Fruit fly (Drosophila melanogaster) whole organism, embryonic: ENCODE data around the gene CG7386.
"Not testable (repeated sequence)": the region's sequence is repeated elsewhere in the genome, so short reads cannot be mapped to it uniquely, and the experiment has no call there.

Experiments
- CG12071 ChIP-seq: fragments of 200-800 bp; sonication (Bioruptor generic); optimal IDR thresholded peaks from 3 replicates; lab custom pipeline; 2018; ENCODE audit warnings: missing biosample characterization, mild to moderate bottlenecking, missing genetic modification characterization
- CG14667 ChIP-seq: fragments of 200-800 bp; sonication (Bioruptor generic); IDR thresholded peaks from 2 replicates; pipeline ENCODE4 v1.3.6; 2022; ENCODE audit warnings: missing biosample characterization, missing genetic modification characterization
- Dfd ChIP-seq, 2 experiments: fragments of >200 bp; optimal IDR thresholded peaks; 2 replicates each; lab custom pipeline; 2017; ENCODE audit warnings: missing biosample characterization in 2 of 2, missing genetic modification characterization in 2 of 2
- Hmx ChIP-seq: fragments of 200-800 bp; sonication (Bioruptor generic); optimal IDR thresholded peaks from 2 replicates; lab custom pipeline; 2016; ENCODE audit warnings: missing biosample characterization, missing genetic modification characterization
- dmrt99B ChIP-seq: fragments of 200-800 bp; sonication (Bioruptor generic); optimal IDR thresholded peaks from 2 replicates; lab custom pipeline; 2018; ENCODE audit warnings: missing biosample characterization, mild to moderate bottlenecking, missing genetic modification characterization, moderate library complexity
- gt ChIP-seq: fragments of 200-800 bp; sonication (Bioruptor generic); IDR thresholded peaks from 2 replicates; pipeline ENCODE4 v1.3.6; 2022; ENCODE audit warnings: missing biosample characterization, missing genetic modification characterization
- h ChIP-seq: fragments of >200 bp; optimal IDR thresholded peaks from 2 replicates; lab custom pipeline; 2017
- luna ChIP-seq: fragments of 200-800 bp; sonication (Bioruptor generic); optimal IDR thresholded peaks from 2 replicates; lab custom pipeline; 2016; ENCODE audit warnings: missing biosample characterization, missing genetic modification characterization
- zfh1 ChIP-seq: fragments of 200-800 bp; sonication (Bioruptor generic); IDR thresholded peaks from 3 replicates; pipeline ENCODE4 v1.3.6; 2022; ENCODE audit warnings: missing biosample characterization, missing genetic modification characterization

- TF ChIP-seq CG12071 (GFP tag; lab: Kevin White, UChicago); h (lab: Kevin White, UChicago); luna; gt (GFP tag; lab: Robert Waterston, UW); Hmx; dmrt99B; Dfd (GFP tag; optimal IDR thresholded peaks at IDR 0.05; lab: Kevin White, UChicago); zfh1 (GFP tag; lab: Robert Waterston, UW); CG14667 (GFP tag; lab: Robert Waterston, UW): not testable (repeated sequence)
Observed at dm6 chr3L:6147887-6148286, 41.7 kb upstream of the CG7386 start, which contains the start of gene Cpr65Ax1.
